Fruit fly (Drosophila melanogaster): ENCODE measurements around the gene CG13693.

DNA sequence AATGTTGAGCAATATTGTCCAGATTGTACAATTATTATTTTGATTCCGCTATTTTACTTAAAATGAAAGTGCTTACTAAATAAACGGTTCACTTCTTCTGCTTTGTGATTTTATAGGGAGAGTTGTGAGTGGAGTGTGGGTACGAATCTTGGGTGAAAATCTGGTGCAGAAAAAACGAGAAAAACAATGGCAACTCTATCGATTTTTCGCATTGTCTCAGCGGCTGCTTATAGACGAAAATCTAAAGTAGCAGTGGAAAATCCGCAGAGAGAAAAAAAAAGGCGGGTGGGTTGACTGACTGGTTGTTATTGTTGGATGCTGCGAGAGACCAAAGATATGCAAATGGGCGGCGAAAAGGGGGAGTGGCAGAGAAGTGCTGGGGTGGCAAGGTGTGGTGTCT is 10.8 kb downstream of the CG13693 start:
- TF ChIP-seq CTCF (optimal IDR thresholded peaks at IDR 0.05) (no peak), CG8478 (optimal IDR thresholded peaks at IDR 0.05) (no peak)

Data from S2 (cell line).